Fruit fly (Drosophila melanogaster) whole organism, pupa: ENCODE data around the gene CG2818.

Experiments used
- CG32121 ChIP-seq: fragments of 200-800 bp; sonication (Bioruptor generic); IDR thresholded peaks from 2 replicates; pipeline ENCODE4 v1.3.6; 2022; ENCODE audit warnings: missing biosample characterization, missing genetic modification characterization
- CG9948 ChIP-seq: fragments of 200-800 bp; sonication (Bioruptor generic); optimal IDR thresholded peaks from 2 replicates; lab custom pipeline; 2018; ENCODE audit warnings: missing biosample characterization, mild to moderate bottlenecking, missing genetic modification characterization, moderate library complexity
- D1 ChIP-seq: fragments of 200-800 bp; sonication (Bioruptor generic); optimal IDR thresholded peaks from 2 replicates; lab custom pipeline; 2018; ENCODE audit warnings: missing biosample characterization, mild to moderate bottlenecking, missing genetic modification characterization, moderate library complexity
- EcR ChIP-seq: fragments of 200-800 bp; sonication (Bioruptor generic); optimal IDR thresholded peaks from 3 replicates; lab custom pipeline; 2019; ENCODE audit warnings: missing biosample characterization, missing genetic modification characterization, mild to moderate bottlenecking, moderate library complexity, missing genetic modification reagents
- Pif1A ChIP-seq: fragments of 200-800 bp; sonication (Bioruptor generic); optimal IDR thresholded peaks from 3 replicates; lab custom pipeline; 2016; ENCODE audit warnings: missing biosample characterization, missing genetic modification characterization
- Pif1B ChIP-seq: fragments of 200-800 bp; sonication (Bioruptor generic); optimal IDR thresholded peaks from 3 replicates; lab custom pipeline; 2016; ENCODE audit warnings: missing biosample characterization, missing genetic modification characterization
- Snoo ChIP-seq: fragments of 200-800 bp; sonication (Bioruptor generic); optimal IDR thresholded peaks from 3 replicates; lab custom pipeline; 2017; ENCODE audit warnings: missing biosample characterization, mild to moderate bottlenecking, missing genetic modification characterization, inconsistent platforms
- gl ChIP-seq: fragments of 200-800 bp; sonication (Bioruptor generic); optimal IDR thresholded peaks from 2 replicates; lab custom pipeline; 2018; ENCODE audit warnings: missing biosample characterization, mild to moderate bottlenecking, missing genetic modification characterization

DNA sequence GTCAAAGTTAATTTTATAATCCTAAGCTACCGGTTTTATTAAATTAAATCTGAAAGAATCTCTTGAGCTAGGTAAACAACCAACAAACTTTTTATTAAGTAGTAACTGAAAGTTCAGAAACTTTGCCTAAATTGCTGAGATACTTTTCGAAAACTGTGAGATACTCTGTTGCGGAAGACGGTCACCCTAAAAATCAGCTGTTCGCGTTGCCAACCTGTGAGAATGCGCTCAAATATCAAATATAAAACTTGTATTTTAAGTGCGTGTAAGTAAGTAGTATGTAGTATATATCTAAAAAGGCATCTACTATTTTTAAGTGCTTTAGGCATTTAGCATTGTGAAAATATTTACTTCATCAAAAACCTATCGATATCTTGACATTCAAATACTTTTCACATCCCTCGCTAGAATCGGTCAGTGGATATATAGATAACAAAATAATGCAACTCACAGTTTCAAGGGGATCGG, at the start of gene CG2818, which contains the start of gene CG31955:
- TF ChIP-seq Snoo (tag; lab: Kevin White, UChicago) (no peak), CG9948 (tag; lab: Kevin White, UChicago) (no peak), Pif1A (GFP tag; lab: Kevin White, UChicago) (no peak), Pif1B (GFP tag; lab: Kevin White, UChicago) (no peak), D1 (no peak), EcR (GFP tag; lab: Kevin White, UChicago) (no peak), CG32121 (GFP tag; lab: Robert Waterston, UW) (no peak), gl (tag; lab: Kevin White, UChicago) (no peak)
